Worm (Caenorhabditis elegans) whole organism, young adult: Measurements from ENCODE around the gene clec-88.

Experiments
- B0035.1 ChIP-seq: sonication (generic microtip); optimal IDR thresholded peaks from 2 replicates; lab custom pipeline; 2016; ENCODE audit warnings: missing genetic modification characterization, mild to moderate bottlenecking, missing compliant biosample characterization, missing genotype, missing genetic modification reagents
- B0336.3 ChIP-seq: fragments of 200-800 bp; sonication (Bioruptor generic); IDR thresholded peaks from 2 replicates; pipeline ENCODE4 v1.3.6; 2022; ENCODE audit warnings: missing genetic modification characterization, missing compliant biosample characterization
- D2030.7 ChIP-seq: fragments of 200-800 bp; sonication (Bioruptor generic); IDR thresholded peaks from 2 replicates; pipeline ENCODE4 v1.3.6; 2022; ENCODE audit warnings: missing genetic modification reagents, missing genetic modification characterization, missing compliant biosample characterization
- F23B12.7 ChIP-seq: sonication (generic microtip); optimal IDR thresholded peaks from 2 replicates; lab custom pipeline; 2017; ENCODE audit warnings: missing genetic modification characterization, mild to moderate bottlenecking, missing compliant biosample characterization, antibody characterized with exemption, moderate library complexity; ENCODE audit not compliant: insufficient read depth
- F33H1.4 ChIP-seq: fragments of 200-800 bp; sonication (Bioruptor generic); IDR thresholded peaks from 2 replicates; pipeline ENCODE4 v1.3.6; 2022; ENCODE audit warnings: missing genetic modification reagents, missing genetic modification characterization, missing compliant biosample characterization
- F37B4.10 ChIP-seq: fragments of 200-800 bp; sonication (Bioruptor generic); IDR thresholded peaks from 2 replicates; pipeline ENCODE4 v1.3.6; 2022; ENCODE audit warnings: missing genetic modification characterization, missing compliant biosample characterization
- F52B5.7 ChIP-seq: sonication (generic microtip); optimal IDR thresholded peaks from 2 replicates; lab custom pipeline; 2016; ENCODE audit warnings: mild to moderate bottlenecking, missing genetic modification characterization, missing compliant biosample characterization
- Y56A3A.18 ChIP-seq: fragments of 200-800 bp; sonication (Bioruptor generic); IDR thresholded peaks from 2 replicates; pipeline ENCODE4 v1.3.6; 2022; ENCODE audit warnings: missing genetic modification reagents, missing genetic modification characterization, missing compliant biosample characterization
- Y79H2A.3 ChIP-seq: fragments of 200-800 bp; sonication (Bioruptor generic); conservative IDR thresholded peaks from 2 replicates; pipeline ENCODE4 v1.3.6; 2022; ENCODE audit warnings: missing genetic modification reagents, missing genetic modification characterization, missing compliant biosample characterization
- aptf-3 ChIP-seq: fragments of 200-800 bp; sonication (Bioruptor generic); IDR thresholded peaks from 2 replicates; pipeline ENCODE4 v1.3.6; 2022; ENCODE audit warnings: missing genetic modification characterization, missing compliant biosample characterization
- attf-3 ChIP-seq: fragments of 200-800 bp; sonication (Bioruptor generic); conservative IDR thresholded peaks from 2 replicates; pipeline ENCODE4 v1.3.6; 2022; ENCODE audit warnings: missing genetic modification reagents, missing genetic modification characterization, missing compliant biosample characterization
- attf-5 ChIP-seq: fragments of 200-800 bp; sonication (Bioruptor generic); optimal IDR thresholded peaks from 2 replicates; lab custom pipeline; 2018; ENCODE audit warnings: mild to moderate bottlenecking, missing genetic modification characterization, missing compliant biosample characterization
- cebp-1 ChIP-seq, 2 experiments: fragments of 200-800 bp in 1 of 2; sonication (Bioruptor generic) in 1 of 2; sonication (generic microtip) in 1 of 2; IDR thresholded peaks in 1 of 2; optimal IDR thresholded peaks in 1 of 2; 2 replicates each; pipeline versions ENCODE4 v1.3.6 to Lab custom; 2017 to 2022; ENCODE audit warnings: missing compliant biosample characterization in 2 of 2, missing genetic modification characterization in 2 of 2, mild to moderate bottlenecking in 1 of 2, missing genetic modification reagents in 1 of 2, moderate library complexity in 1 of 2
- ceh-100 ChIP-seq: fragments of 200-800 bp; sonication (Bioruptor generic); IDR thresholded peaks from 2 replicates; pipeline ENCODE4 v1.3.6; 2022; ENCODE audit warnings: missing genetic modification reagents, missing genetic modification characterization, missing compliant biosample characterization
- ceh-40 ChIP-seq: fragments of 200-800 bp; sonication (Bioruptor generic); IDR thresholded peaks from 2 replicates; pipeline ENCODE4 v1.3.6; 2022; ENCODE audit warnings: missing genetic modification characterization, missing compliant biosample characterization
- chd-7 ChIP-seq: sonication (generic microtip); optimal IDR thresholded peaks from 2 replicates; lab custom pipeline; 2016; ENCODE audit warnings: mild to moderate bottlenecking, missing genetic modification characterization, moderate library complexity, missing compliant biosample characterization
- dox-1 ChIP-seq: fragments of 200-800 bp; sonication (Bioruptor generic); IDR thresholded peaks from 2 replicates; pipeline ENCODE4 v1.3.6; 2022; ENCODE audit warnings: missing genetic modification reagents, missing genetic modification characterization, missing compliant biosample characterization
- dpl-1 ChIP-seq: fragments of 150-350 bp; optimal IDR thresholded peaks from 2 replicates; lab custom pipeline; 2014; ENCODE audit warnings: missing biosample characterization, missing genetic modification reagents, missing genetic modification characterization
- egl-18 ChIP-seq: fragments of 200-800 bp; sonication (Bioruptor generic); IDR thresholded peaks from 2 replicates; pipeline ENCODE4 v1.3.6; 2022; ENCODE audit warnings: missing genetic modification reagents, missing genetic modification characterization, missing compliant biosample characterization
- egl-44 ChIP-seq: fragments of 200-800 bp; sonication (Bioruptor generic); IDR thresholded peaks from 2 replicates; pipeline ENCODE4 v1.3.6; 2022; ENCODE audit warnings: missing genetic modification reagents, missing genetic modification characterization, missing compliant biosample characterization
- gei-17 ChIP-seq: fragments of 200-800 bp; sonication (Bioruptor generic); optimal IDR thresholded peaks from 2 replicates; lab custom pipeline; 2018; ENCODE audit warnings: mild to moderate bottlenecking, missing genetic modification characterization, missing compliant biosample characterization
- hlh-12 ChIP-seq: sonication (generic microtip); optimal IDR thresholded peaks from 2 replicates; lab custom pipeline; 2016; ENCODE audit warnings: missing genetic modification characterization, missing compliant biosample characterization
- hlh-26 ChIP-seq: fragments of 200-800 bp; sonication (Bioruptor generic); conservative IDR thresholded peaks from 2 replicates; pipeline ENCODE4 v1.3.6; 2022; ENCODE audit warnings: missing genetic modification reagents, missing genetic modification characterization, missing compliant biosample characterization
- hsf-1 ChIP-seq: fragments of 200-800 bp; sonication (Bioruptor generic); IDR thresholded peaks from 2 replicates; pipeline ENCODE4 v1.3.6; 2022; ENCODE audit warnings: missing genetic modification reagents, missing genetic modification characterization, missing compliant biosample characterization
- lag-1 ChIP-seq: fragments of 200-800 bp; sonication (Bioruptor generic); IDR thresholded peaks from 2 replicates; pipeline ENCODE4 v1.3.6; 2022; ENCODE audit warnings: missing genetic modification reagents, missing genetic modification characterization, missing compliant biosample characterization
- let-526 ChIP-seq: fragments of 200-800 bp; sonication (Bioruptor generic); IDR thresholded peaks from 2 replicates; pipeline ENCODE4 v1.3.6; 2022; ENCODE audit warnings: missing genetic modification reagents, missing genetic modification characterization, missing compliant biosample characterization
- lin-40 ChIP-seq: sonication (generic microtip); optimal IDR thresholded peaks from 2 replicates; lab custom pipeline; 2016; ENCODE audit warnings: missing genetic modification characterization, mild to moderate bottlenecking, missing compliant biosample characterization, missing genotype, missing genetic modification reagents
- lin-54 ChIP-seq: fragments of 200-800 bp; sonication (Bioruptor generic); optimal IDR thresholded peaks from 2 replicates; lab custom pipeline; 2018; ENCODE audit warnings: mild to moderate bottlenecking, missing genetic modification characterization, missing compliant biosample characterization
- lir-1 ChIP-seq: fragments of 200-800 bp; sonication (Bioruptor generic); conservative IDR thresholded peaks from 2 replicates; pipeline ENCODE4 v1.3.6; 2022; ENCODE audit warnings: missing genetic modification reagents, missing genetic modification characterization, missing compliant biosample characterization
- madf-3 ChIP-seq: fragments of 200-800 bp; sonication (Bioruptor generic); IDR thresholded peaks from 2 replicates; pipeline ENCODE4 v1.3.6; 2022; ENCODE audit warnings: missing genetic modification reagents, missing genetic modification characterization, missing compliant biosample characterization
- madf-6 ChIP-seq: fragments of 200-800 bp; sonication (Bioruptor generic); IDR thresholded peaks from 2 replicates; pipeline ENCODE4 v1.3.6; 2022; ENCODE audit warnings: missing genetic modification reagents, missing genetic modification characterization, missing compliant biosample characterization
- mcd-1 ChIP-seq: fragments of 200-800 bp; sonication (Bioruptor generic); IDR thresholded peaks from 2 replicates; pipeline ENCODE4 v1.3.6; 2022; ENCODE audit warnings: missing genetic modification reagents, missing genetic modification characterization, missing compliant biosample characterization
- mel-28 ChIP-seq: sonication (generic microtip); optimal IDR thresholded peaks from 2 replicates; lab custom pipeline; 2016; ENCODE audit warnings: borderline replicate concordance, mild to moderate bottlenecking, missing genetic modification characterization, missing compliant biosample characterization
- nhr-179 ChIP-seq: sonication (generic microtip); optimal IDR thresholded peaks from 2 replicates; lab custom pipeline; 2016; ENCODE audit warnings: mild to moderate bottlenecking, missing genetic modification characterization, missing compliant biosample characterization
- nhr-80 ChIP-seq: sonication (generic microtip); optimal IDR thresholded peaks from 2 replicates; lab custom pipeline; 2016; ENCODE audit warnings: missing genetic modification characterization, missing compliant biosample characterization
- nhr-90 ChIP-seq: sonication (generic microtip); optimal IDR thresholded peaks from 2 replicates; lab custom pipeline; 2016; ENCODE audit warnings: missing genotype, mild to moderate bottlenecking, missing genetic modification characterization, missing compliant biosample characterization
- pbrm-1 ChIP-seq: fragments of 200-800 bp; sonication (Bioruptor generic); IDR thresholded peaks from 2 replicates; pipeline ENCODE4 v1.3.6; 2022; ENCODE audit warnings: missing genetic modification reagents, missing genetic modification characterization, missing compliant biosample characterization
- pha-4 ChIP-seq: fragments of 150-350 bp; sonication (generic microtip); optimal IDR thresholded peaks from 2 replicates; lab custom pipeline; 2014; ENCODE audit warnings: missing biosample characterization, missing genetic modification reagents, missing genetic modification characterization
- rpc-1 ChIP-seq, 2 experiments: fragments of 150-350 bp in 1 of 2; sonication (generic microtip) in 1 of 2; optimal IDR thresholded peaks; 2 replicates each; lab custom pipeline; 2014 to 2018; ENCODE audit warnings: missing biosample characterization in 1 of 2, missing genetic modification characterization in 1 of 2, missing genetic modification reagents in 1 of 2, missing genotype in 1 of 2
- sea-2 ChIP-seq: fragments of 200-800 bp; sonication (Bioruptor generic); IDR thresholded peaks from 2 replicates; pipeline ENCODE4 v1.3.6; 2022; ENCODE audit warnings: missing genetic modification characterization, missing compliant biosample characterization
- unc-62 ChIP-seq: fragments of 150-350 bp; optimal IDR thresholded peaks from 2 replicates; lab custom pipeline; 2014; ENCODE audit warnings: missing biosample characterization, missing genetic modification reagents, missing genetic modification characterization
- ztf-18 ChIP-seq: sonication (generic microtip); optimal IDR thresholded peaks from 2 replicates; lab custom pipeline; 2016; ENCODE audit warnings: missing genotype, mild to moderate bottlenecking, missing genetic modification characterization, missing compliant biosample characterization
- ztf-22 ChIP-seq: fragments of 200-800 bp; sonication (Bioruptor generic); optimal IDR thresholded peaks from 2 replicates; lab custom pipeline; 2018; ENCODE audit warnings: mild to moderate bottlenecking, missing genetic modification characterization, moderate library complexity, missing compliant biosample characterization
- ztf-25 ChIP-seq: fragments of 200-800 bp; sonication (Bioruptor generic); IDR thresholded peaks from 2 replicates; pipeline ENCODE4 v1.3.6; 2022; ENCODE audit warnings: missing genetic modification reagents, missing genetic modification characterization, missing compliant biosample characterization
- ztf-28 ChIP-seq: fragments of 200-800 bp; sonication (Bioruptor generic); IDR thresholded peaks from 2 replicates; pipeline ENCODE4 v1.3.6; 2022; ENCODE audit warnings: missing genetic modification reagents, missing genetic modification characterization, missing compliant biosample characterization

clec-88 gene

DNA sequence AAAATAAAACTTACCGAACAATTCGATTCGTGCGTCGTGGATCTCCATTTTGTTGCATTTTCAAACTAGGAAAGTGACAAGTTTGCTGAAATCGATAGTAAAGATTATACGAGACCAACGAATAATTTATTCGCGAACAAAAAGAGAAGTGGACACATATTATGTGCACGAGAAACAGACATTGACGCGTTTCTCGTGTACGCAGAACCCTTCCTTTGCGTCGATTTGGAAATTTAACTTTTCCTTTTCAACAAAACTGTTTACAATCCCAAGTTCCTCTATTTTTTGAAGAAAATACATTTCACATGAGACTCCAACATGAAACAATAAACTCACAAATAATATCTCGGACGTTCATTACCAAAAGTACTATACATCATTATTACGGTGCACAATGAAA is 4.7 kb upstream of the clec-88 start, which contains the start of gene K10B2.4 (continued):
- TF ChIP-seq cebp-1 (GFP tag; IDR thresholded peaks at IDR 0.05; lab: Robert Waterston, UW), result no peak
- peak; percentile 47 for TF ChIP-seq cebp-1 (tag; optimal IDR thresholded peaks at IDR 0.05; lab: Kevin White, UChicago)
- peak; percentile 34; the same call in 1 of the 2 replicates for TF ChIP-seq ceh-100 (GFP tag; lab: Robert Waterston, UW)
- no peak for TF ChIP-seq gei-17 (GFP tag; lab: Kevin White, UChicago)

DNA sequence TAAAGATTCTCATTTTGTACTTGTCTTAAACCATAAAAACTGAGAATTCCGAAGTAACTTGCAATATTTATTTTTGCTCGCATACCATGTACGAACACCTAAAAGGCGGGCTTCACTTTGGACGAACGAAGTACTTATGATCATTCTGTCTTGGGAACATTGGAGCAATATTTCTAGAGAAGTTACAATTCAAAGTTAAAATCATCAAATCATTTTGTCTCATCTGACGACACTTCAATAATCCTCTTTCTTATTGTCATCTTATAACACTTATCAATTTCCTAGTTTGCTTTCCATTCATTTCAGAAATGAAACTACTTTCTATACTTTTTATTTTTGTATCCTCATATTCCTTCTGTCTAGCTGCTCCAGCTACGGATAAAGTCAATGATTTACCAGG is 1.2 kb downstream of the clec-88 start, which contains the start of gene ctsa-4.1:
TSS of gene ctsa-4.1 (plus strand) at position 301 of the 400 bp plus-strand sequence.
- TF ChIP-seq sea-2 (GFP tag; lab: Robert Waterston, UW) (no peak), F33H1.4 (GFP tag; lab: Robert Waterston, UW) (no peak), egl-44 (GFP tag; lab: Robert Waterston, UW) (no peak), D2030.7 (GFP tag; lab: Robert Waterston, UW) (peak; percentile 7; the same call in 1 of the 2 replicates), dpl-1 (GFP tag; lab: Kevin White, UChicago) (no peak), unc-62 (GFP tag; lab: Kevin White, UChicago) (no peak), attf-3 (GFP tag; lab: Robert Waterston, UW) (no peak), hsf-1 (GFP tag; lab: Robert Waterston, UW) (no peak), lin-54 (peak; percentile 24), lin-40 (no peak), pha-4 (tag; lab: Kevin White, UChicago) (no peak), madf-6 (GFP tag; lab: Robert Waterston, UW) (peak; percentile 49), F23B12.7 (tag; lab: Kevin White, UChicago) (no peak), B0336.3 (GFP tag; lab: Robert Waterston, UW) (peak; percentile 39; the same call in 1 of the 2 replicates), F52B5.7 (no peak)

DNA sequence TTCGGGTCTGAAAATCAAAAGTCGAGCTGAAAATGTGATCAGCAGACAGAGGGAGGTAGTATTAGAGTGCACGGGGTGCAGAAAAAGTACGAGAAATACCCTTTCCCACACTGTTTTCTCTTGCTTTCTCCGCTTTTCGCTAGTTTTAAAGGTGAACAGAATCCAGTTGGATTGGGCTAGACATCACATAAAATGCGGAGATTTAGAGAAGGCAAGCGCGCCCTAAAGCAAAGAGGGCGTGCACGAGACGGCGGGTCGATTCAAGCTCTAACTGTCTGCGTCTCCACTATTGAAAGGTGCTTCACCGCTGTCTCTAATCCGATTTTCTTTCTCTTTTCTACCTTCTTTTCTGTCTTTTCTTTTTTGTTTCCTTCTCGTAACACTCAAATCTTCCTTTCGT is 4.6 kb downstream of the clec-88 start:
- TF ChIP-seq ceh-40 (GFP tag; lab: Robert Waterston, UW), result no peak
- no peak for TF ChIP-seq let-526 (GFP tag; lab: Robert Waterston, UW)
- peak; percentile 95 for TF ChIP-seq mcd-1 (GFP tag; lab: Robert Waterston, UW)
- no peak for TF ChIP-seq nhr-90 (tag; lab: Kevin White, UChicago)
- no peak for TF ChIP-seq ztf-25 (GFP tag; lab: Robert Waterston, UW)
- peak; percentile 95 for TF ChIP-seq attf-5 (GFP tag; lab: Kevin White, UChicago)
- TF ChIP-seq Y56A3A.18 (GFP tag; lab: Robert Waterston, UW), result no peak
- TF ChIP-seq F33H1.4 (GFP tag; lab: Robert Waterston, UW), result peak; percentile 73
- TF ChIP-seq aptf-3 (GFP tag; lab: Robert Waterston, UW), result no peak
- 0 out of 2 replicates have a peak, but pooled peaks have one; percentile 13 for TF ChIP-seq madf-3 (GFP tag; lab: Robert Waterston, UW)
- TF ChIP-seq nhr-179 (tag; lab: Kevin White, UChicago), result no peak
- peak; percentile 92 for TF ChIP-seq pbrm-1 (GFP tag; lab: Robert Waterston, UW)
- no peak for TF ChIP-seq ztf-22 (GFP tag; lab: Kevin White, UChicago)
- peak; percentile 79 for TF ChIP-seq nhr-80 (tag; lab: Kevin White, UChicago)
- no peak for TF ChIP-seq hlh-12 (tag; lab: Kevin White, UChicago)
- TF ChIP-seq rpc-1 (optimal IDR thresholded peaks at IDR 0.05; lab: Kevin White, UChicago), result no peak
- no peak for TF ChIP-seq rpc-1 (tag; optimal IDR thresholded peaks at IDR 0.05; lab: Kevin White, UChicago)
- TF ChIP-seq ztf-18, result peak; percentile 75
- TF ChIP-seq ztf-28 (GFP tag; lab: Robert Waterston, UW), result 0 out of 2 replicates have a peak, but pooled peaks have one; percentile 6
- TF ChIP-seq mel-28 (tag; lab: Kevin White, UChicago), result no peak
- TF ChIP-seq egl-18, result no peak
- TF ChIP-seq dox-1 (GFP tag; lab: Robert Waterston, UW), result peak; percentile 94
- no peak for TF ChIP-seq pha-4 (tag; lab: Kevin White, UChicago)
- no peak for TF ChIP-seq lag-1 (GFP tag; lab: Robert Waterston, UW)
- peak; percentile 67; the same call in 1 of the 2 replicates for TF ChIP-seq lir-1 (GFP tag; lab: Robert Waterston, UW)
- no peak for TF ChIP-seq Y79H2A.3 (GFP tag; lab: Robert Waterston, UW)
- TF ChIP-seq chd-7 (tag; lab: Kevin White, UChicago), result peak; percentile 63
- no peak for TF ChIP-seq B0035.1
- peak; percentile 76 for TF ChIP-seq B0336.3 (GFP tag; lab: Robert Waterston, UW)
- TF ChIP-seq F37B4.10 (GFP tag; lab: Robert Waterston, UW), result no peak
- TF ChIP-seq hlh-26, result no peak
